Fruit fly (Drosophila melanogaster): Measurements from ENCODE around the gene pum.
A peak's percentile ranks its signal among the peaks of the same experiment; 100 is the strongest.

The pum gene

dm6 chr3R:9229075-9229835 is 8.2 kb downstream of the pum start (continued):
- TF ChIP-seq Sox102F (GFP tag; optimal IDR thresholded peaks at IDR 0.05) (peak; percentile 82), CG32772 (GFP tag; IDR thresholded peaks at IDR 0.05) (peak; percentile 69), Myb (GFP tag; optimal IDR thresholded peaks at IDR 0.05) (peak; percentile 52), CG12299 (tag; optimal IDR thresholded peaks at IDR 0.05) (no peak), Xrp1 (GFP tag; IDR thresholded peaks at IDR 0.05) (peak; percentile 90), CG3281 (GFP tag; optimal IDR thresholded peaks at IDR 0.05) (peak; percentile 65), CG15479 (GFP tag; optimal IDR thresholded peaks at IDR 0.05) (peak; percentile 54), CG15269 (tag; optimal IDR thresholded peaks at IDR 0.05) (peak; percentile 52), jigr1 (GFP tag; IDR thresholded peaks at IDR 0.05) (no peak), cad (GFP tag; optimal IDR thresholded peaks at IDR 0.05) (no peak), fru (optimal IDR thresholded peaks at IDR 0.05) (no peak), esg (GFP tag; conservative IDR thresholded peaks at IDR 0.05) (peak; percentile 68), CG12219 (GFP tag; optimal IDR thresholded peaks at IDR 0.05) (peak; percentile 38), gt (GFP tag; IDR thresholded peaks at IDR 0.05) (no peak), CG3163 (GFP tag; optimal IDR thresholded peaks at IDR 0.05) (peak; percentile 70), fd64A (GFP tag; optimal IDR thresholded peaks at IDR 0.05) (peak; percentile 19), CG10267 (tag; optimal IDR thresholded peaks at IDR 0.05) (peak; percentile 84), trh (GFP tag; optimal IDR thresholded peaks at IDR 0.05) (peak; percentile 76), Bteb2 (GFP tag; optimal IDR thresholded peaks at IDR 0.05) (peak; percentile 62), nerfin-2 (GFP tag; IDR thresholded peaks at IDR 0.05; ENCODE audit: partially characterized antibody) (no peak), ato (GFP tag; IDR thresholded peaks at IDR 0.05; ENCODE audit: partially characterized antibody) (no peak), cg (GFP tag; optimal IDR thresholded peaks at IDR 0.05) (peak; percentile 69), Sox100B (GFP tag; optimal IDR thresholded peaks at IDR 0.05) (peak; percentile 78), tll (GFP tag; optimal IDR thresholded peaks at IDR 0.05) (peak in 1 of 2 experiments; percentile 33), CG2116 (GFP tag; optimal IDR thresholded peaks at IDR 0.05) (peak; percentile 50), Gug (GFP tag; IDR thresholded peaks at IDR 0.05) (peak; percentile 43; the same call in 2 of the 4 replicates), unc-4 (GFP tag; IDR thresholded peaks at IDR 0.05; ENCODE audit: partially characterized antibody) (no peak), sens-2 (GFP tag; IDR thresholded peaks at IDR 0.05) (peak; percentile 55), CG33213 (GFP tag; optimal IDR thresholded peaks at IDR 0.05) (peak; percentile 60), CG7928 (GFP tag; optimal IDR thresholded peaks at IDR 0.05) (peak; percentile 14), ab (GFP tag; optimal IDR thresholded peaks at IDR 0.05) (peak; percentile 32), slou (GFP tag; optimal IDR thresholded peaks at IDR 0.05) (peak; percentile 38), dpn (GFP tag; optimal IDR thresholded peaks at IDR 0.05) (peak; percentile 72 to 81), Taf1 (GFP tag; IDR thresholded peaks at IDR 0.05) (0 out of 2 replicates have a peak, but pooled peaks have one; percentile 29), mld (GFP tag; IDR thresholded peaks at IDR 0.05; ENCODE audit: partially characterized antibody) (no peak), CG31441 (GFP tag; IDR thresholded peaks at IDR 0.05) (peak; percentile 81), dm (GFP tag; optimal IDR thresholded peaks at IDR 0.05) (peak; percentile 52), CG5245 (GFP tag; optimal IDR thresholded peaks at IDR 0.05) (peak; percentile 75), CG4328 (GFP tag; optimal IDR thresholded peaks at IDR 0.05) (no peak), unpg (GFP tag; optimal IDR thresholded peaks at IDR 0.05) (peak; percentile 80), D (optimal IDR thresholded peaks at IDR 0.05) (peak; percentile 95), D (GFP tag; optimal IDR thresholded peaks at IDR 0.05) (peak; percentile 91), CG9215 (GFP tag; IDR thresholded peaks at IDR 0.05) (0 out of 2 replicates have a peak, but pooled peaks have one; percentile 16), hkb (optimal IDR thresholded peaks at IDR 0.05) (no peak), hkb (GFP tag; IDR thresholded peaks at IDR 0.05) (peak; percentile 80), hb (GFP tag; IDR thresholded peaks at IDR 0.05; ENCODE audit: partially characterized antibody) (no peak), row (GFP tag; IDR thresholded peaks at IDR 0.05) (peak; percentile 83), CG16779 (GFP tag; IDR thresholded peaks at IDR 0.05) (no peak), klu (GFP tag; IDR thresholded peaks at IDR 0.05) (no peak), CG15514 (GFP tag; optimal IDR thresholded peaks at IDR 0.05) (peak; percentile 3)
